Fruit fly (Drosophila melanogaster) whole organism, pupa: Measurements from ENCODE around the gene CNPYb.

Experiments used
- CG10348 ChIP-seq: fragments of 200-800 bp; sonication (Bioruptor generic); IDR thresholded peaks from 2 replicates; pipeline ENCODE4 v1.3.6; 2022; ENCODE audit warnings: missing biosample characterization, missing genetic modification characterization
- CG17806 ChIP-seq: fragments of 200-800 bp; sonication (Bioruptor generic); optimal IDR thresholded peaks from 2 replicates; lab custom pipeline; 2018; ENCODE audit warnings: missing biosample characterization, mild to moderate bottlenecking, missing genetic modification characterization, moderate library complexity

dm6 chr3L:19075976-19076375 is 20.0 kb downstream of the CNPYb start:
- TF ChIP-seq CG17806 (tag; lab: Kevin White, UChicago) (no peak), CG10348 (GFP tag; lab: Robert Waterston, UW) (no peak)
